Worm (Caenorhabditis elegans): ENCODE results near the gene srj-40.

Gene srj-40

ce11 chrV:4144205-4144604 is 42.5 kb downstream of the srj-40 start, which contains the start of gene Y45G5AL.1:
Y45G5AL.1 (plus strand) TSS chrV:4144505.
- TF ChIP-seq hmg-4 (GFP tag; optimal IDR thresholded peaks at IDR 0.05): no peak
- no peak for TF ChIP-seq pes-1 (GFP tag; IDR thresholded peaks at IDR 0.05)
- no peak for TF ChIP-seq scrt-1 (GFP tag; IDR thresholded peaks at IDR 0.05)
- no peak for TF ChIP-seq B0310.2 (tag; optimal IDR thresholded peaks at IDR 0.05)
- no peak for TF ChIP-seq sea-1 (GFP tag; conservative IDR thresholded peaks at IDR 0.05)
- TF ChIP-seq ceh-36 (tag; optimal IDR thresholded peaks at IDR 0.05): no peak
- no peak for TF ChIP-seq aly-1 (tag; optimal IDR thresholded peaks at IDR 0.05)
- no peak for TF ChIP-seq hmbx-1 (tag; optimal IDR thresholded peaks at IDR 0.05)
- TF ChIP-seq tbx-11 (GFP tag; IDR thresholded peaks at IDR 0.05): no peak

ce11 chrV:4151400-4151799 is 49.7 kb downstream of the srj-40 start:
- TF ChIP-seq ets-7 (tag; optimal IDR thresholded peaks at IDR 0.05): no peak
- no peak for TF ChIP-seq tra-4 (tag; optimal IDR thresholded peaks at IDR 0.05)
- no peak for TF ChIP-seq hmbx-1 (tag; optimal IDR thresholded peaks at IDR 0.05)
- no peak for TF ChIP-seq B0310.2 (tag; optimal IDR thresholded peaks at IDR 0.05)
- TF ChIP-seq pes-1 (GFP tag; IDR thresholded peaks at IDR 0.05): no peak; the same call in 1 of the 2 replicates

ce11 chrV:4152200-4152599 is 50.5 kb downstream of the srj-40 start, which contains the start of gene Y45G5AM.6:
Y45G5AM.6 (minus strand) TSS chrV:4152300.
- TF ChIP-seq scrt-1 (GFP tag; IDR thresholded peaks at IDR 0.05): no peak
